Worm (Caenorhabditis elegans): ENCODE measurements around the gene lgc-41.

The lgc-41 gene

DNA sequence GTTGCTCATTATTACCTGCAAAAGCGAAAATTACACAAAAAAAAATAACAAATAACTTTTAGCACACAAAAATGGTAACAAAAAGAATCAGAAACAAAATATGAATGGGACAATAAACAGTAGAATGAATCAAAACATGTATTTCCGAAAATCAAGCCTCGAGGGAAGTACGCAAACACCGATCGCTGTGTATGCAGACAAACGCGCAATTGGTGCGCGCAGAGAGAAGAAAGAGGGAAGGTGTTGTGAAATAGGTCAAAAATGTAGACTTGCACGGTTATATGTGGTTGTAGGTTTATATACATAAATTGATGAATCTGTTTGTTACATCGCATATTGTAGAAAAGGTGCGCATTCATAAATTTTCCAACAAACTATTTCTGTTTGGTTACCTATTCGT is 34.3 kb upstream of the lgc-41 start, which contains the start of gene cdk-11.2 (continued):
- TF ChIP-seq lsy-12 (tag; optimal IDR thresholded peaks at IDR 0.05) (no peak), egl-5 (tag; optimal IDR thresholded peaks at IDR 0.05) (peak; percentile 57), nhr-76 (tag; optimal IDR thresholded peaks at IDR 0.05) (no peak), mdl-1 (tag; optimal IDR thresholded peaks at IDR 0.05) (no peak), elt-2 (tag; optimal IDR thresholded peaks at IDR 0.05) (peak; percentile 47), nhr-43 (tag; optimal IDR thresholded peaks at IDR 0.05; ENCODE audit: poor library complexity, severe bottlenecking) (no peak), skn-1 (tag; optimal IDR thresholded peaks at IDR 0.05) (peak; percentile 35), nhr-28 (tag; optimal IDR thresholded peaks at IDR 0.05) (no peak), zag-1 (tag; optimal IDR thresholded peaks at IDR 0.05) (no peak), ztf-11 (tag; optimal IDR thresholded peaks at IDR 0.05) (no peak), fos-1 (tag; optimal IDR thresholded peaks at IDR 0.05) (no peak), daf-12 (tag; optimal IDR thresholded peaks at IDR 0.05) (no peak), nhr-11 (tag; optimal IDR thresholded peaks at IDR 0.05) (no peak), nhr-23 (tag; optimal IDR thresholded peaks at IDR 0.05) (peak; percentile 85), nhr-12 (tag; optimal IDR thresholded peaks at IDR 0.05) (no peak)

- no peak for TF ChIP-seq elt-3 (tag; optimal IDR thresholded peaks at IDR 0.05)
- TF ChIP-seq lsy-12 (tag; optimal IDR thresholded peaks at IDR 0.05) = no peak
- no peak for TF ChIP-seq ceh-82 (tag; optimal IDR thresholded peaks at IDR 0.05)
- no peak for TF ChIP-seq fkh-2 (tag; optimal IDR thresholded peaks at IDR 0.05)
- TF ChIP-seq pqm-1 (tag; optimal IDR thresholded peaks at IDR 0.05) = no peak
- TF ChIP-seq nhr-76 (tag; optimal IDR thresholded peaks at IDR 0.05) = no peak
These were observed 31.3 kb upstream of the lgc-41 start for ce11 chrX:10422714-10423113.

DNA sequence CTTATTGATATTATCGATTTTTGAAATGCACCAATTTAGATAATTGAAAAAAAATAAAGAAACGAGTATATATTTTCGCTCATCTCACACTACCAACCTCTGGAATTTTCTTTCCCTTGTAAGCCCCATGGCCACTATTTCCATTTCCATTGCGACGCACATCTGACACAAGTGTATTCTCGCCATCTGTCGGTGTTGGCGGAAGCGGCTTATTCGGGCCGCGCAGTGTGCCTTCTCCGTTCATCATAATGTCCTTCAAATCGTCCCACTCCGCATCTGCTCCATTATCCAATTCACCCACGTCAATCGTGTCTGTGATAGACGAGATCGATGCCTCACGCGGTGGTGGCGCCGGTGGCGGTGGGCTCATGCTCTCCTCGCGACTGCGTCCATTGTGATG is 29.3 kb upstream of the lgc-41 start:
- TF ChIP-seq unc-39 (tag; optimal IDR thresholded peaks at IDR 0.05) (no peak), ceh-28 (tag; optimal IDR thresholded peaks at IDR 0.05) (no peak), nhr-23 (tag; optimal IDR thresholded peaks at IDR 0.05) (no peak), tbx-2 (tag; optimal IDR thresholded peaks at IDR 0.05) (no peak), fos-1 (tag; optimal IDR thresholded peaks at IDR 0.05) (no peak), sea-2 (GFP tag; optimal IDR thresholded peaks at IDR 0.05) (no peak), lin-39 (tag; optimal IDR thresholded peaks at IDR 0.05) (no peak), lin-15B (tag; optimal IDR thresholded peaks at IDR 0.05) (no peak), nhr-43 (tag; optimal IDR thresholded peaks at IDR 0.05; ENCODE audit: poor library complexity, severe bottlenecking) (no peak), ceh-9 (tag; optimal IDR thresholded peaks at IDR 0.05) (no peak)

DNA sequence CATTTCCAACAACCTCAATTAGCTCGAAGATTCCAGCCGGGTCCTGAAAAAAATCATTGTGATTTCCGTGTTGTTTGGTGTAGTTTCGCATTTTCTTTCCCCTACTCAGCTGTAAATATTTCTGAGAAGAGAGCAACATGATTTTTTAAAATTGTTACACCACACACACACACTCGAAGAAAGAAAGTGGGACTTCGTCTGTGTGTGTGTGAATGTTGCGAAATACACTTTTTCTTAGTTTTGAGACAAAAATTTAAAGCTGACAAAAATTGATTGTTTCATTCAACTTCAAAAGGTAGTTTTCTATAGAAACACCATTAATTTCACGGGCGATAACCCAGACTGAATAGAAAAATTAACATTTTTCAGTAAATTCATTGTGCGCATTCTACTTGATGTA is 26.0 kb upstream of the lgc-41 start:
- TF ChIP-seq nhr-43 (tag; optimal IDR thresholded peaks at IDR 0.05; ENCODE audit: poor library complexity, severe bottlenecking) (no peak), sea-2 (GFP tag; optimal IDR thresholded peaks at IDR 0.05) (no peak), hmg-11 (tag; optimal IDR thresholded peaks at IDR 0.05) (no peak), fkh-2 (tag; optimal IDR thresholded peaks at IDR 0.05) (no peak), ceh-28 (tag; optimal IDR thresholded peaks at IDR 0.05) (no peak), lin-15B (tag; optimal IDR thresholded peaks at IDR 0.05) (no peak), nhr-25 (tag; optimal IDR thresholded peaks at IDR 0.05) (no peak), fkh-10 (GFP tag; optimal IDR thresholded peaks at IDR 0.05) (no peak), aly-2 (tag; optimal IDR thresholded peaks at IDR 0.05) (no peak), ceh-9 (tag; optimal IDR thresholded peaks at IDR 0.05) (no peak), skn-1 (tag; optimal IDR thresholded peaks at IDR 0.05) (no peak), nhr-67 (tag; optimal IDR thresholded peaks at IDR 0.05) (no peak), elt-3 (tag; optimal IDR thresholded peaks at IDR 0.05) (no peak), ceh-82 (tag; optimal IDR thresholded peaks at IDR 0.05) (no peak), ZK546.5 (tag; optimal IDR thresholded peaks at IDR 0.05) (no peak)

ce11 chrX:10428557-10428956 is 25.5 kb upstream of the lgc-41 start, which contains the start of gene mig-15:
Gene mig-15, minus strand, starts transcription at chrX:10428657.
- no peak for TF ChIP-seq pha-4 (tag; optimal IDR thresholded peaks at IDR 0.05)
- TF ChIP-seq aly-2 (tag; optimal IDR thresholded peaks at IDR 0.05) = no peak
- no peak for TF ChIP-seq mml-1 (tag; optimal IDR thresholded peaks at IDR 0.05)
- TF ChIP-seq R02D3.7 (tag; optimal IDR thresholded peaks at IDR 0.05) = no peak
- TF ChIP-seq ztf-11 (tag; optimal IDR thresholded peaks at IDR 0.05) = no peak
- no peak for TF ChIP-seq ceh-28 (tag; optimal IDR thresholded peaks at IDR 0.05)
- TF ChIP-seq nhr-43 (tag; optimal IDR thresholded peaks at IDR 0.05; ENCODE audit: poor library complexity, severe bottlenecking) = no peak
- TF ChIP-seq tbx-2 (tag; optimal IDR thresholded peaks at IDR 0.05) = no peak
